Worm (Caenorhabditis elegans) whole organism, L4 larva: ENCODE measurements around the gene C38D4.7.

Source experiments
- F26F4.8 ChIP-seq: fragments of 200-800 bp; sonication (Bioruptor generic); conservative IDR thresholded peaks from 2 replicates; pipeline ENCODE4 v1.3.6; 2022; ENCODE audit warnings: missing genetic modification characterization, missing compliant biosample characterization
- F49E8.2 ChIP-seq: sonication (generic microtip); optimal IDR thresholded peaks from 2 replicates; lab custom pipeline; 2016; ENCODE audit warnings: missing compliant biosample characterization, mild to moderate bottlenecking, missing genetic modification characterization, borderline replicate concordance
- Y48G9A.11 ChIP-seq: fragments of 200-800 bp; sonication (Bioruptor generic); IDR thresholded peaks from 2 replicates; pipeline ENCODE4 v1.3.6; 2022; ENCODE audit warnings: missing genetic modification reagents, missing genetic modification characterization, missing compliant biosample characterization
- Y5F2A.4 ChIP-seq: fragments of 200-800 bp; sonication (Bioruptor generic); optimal IDR thresholded peaks from 2 replicates; lab custom pipeline; 2018; ENCODE audit warnings: mild to moderate bottlenecking, missing genetic modification characterization, missing compliant biosample characterization
- ZK546.5 ChIP-seq, 2 experiments: sonication (generic microtip); optimal IDR thresholded peaks; 2 replicates each; lab custom pipeline; 2017; ENCODE audit warnings: missing biosample characterization in 2 of 2, missing genetic modification characterization in 2 of 2
- aha-1 ChIP-seq: fragments of 150-350 bp; peaks from one replicate; lab custom pipeline; 2014; ENCODE audit warnings: missing biosample characterization, missing genetic modification characterization
- arid-1 ChIP-seq: fragments of 200-800 bp; sonication (Bioruptor generic); conservative IDR thresholded peaks from 2 replicates; pipeline ENCODE4 v1.3.6; 2022; ENCODE audit warnings: missing genetic modification reagents, missing genetic modification characterization, missing compliant biosample characterization
- attf-4 ChIP-seq: sonication (generic microtip); optimal IDR thresholded peaks from 3 replicates; lab custom pipeline; 2017; ENCODE audit warnings: missing biosample characterization, missing genetic modification characterization
- ceh-44 ChIP-seq: fragments of 200-800 bp; sonication (Bioruptor generic); IDR thresholded peaks from 2 replicates; pipeline ENCODE4 v1.3.6; 2022; ENCODE audit warnings: missing genetic modification reagents, missing genetic modification characterization, missing compliant biosample characterization
- ceh-62 ChIP-seq: sonication (generic microtip); optimal IDR thresholded peaks from 2 replicates; lab custom pipeline; 2017; ENCODE audit warnings: missing biosample characterization, missing genetic modification characterization
- ces-1 ChIP-seq: fragments of 150-350 bp; sonication (generic microtip); optimal IDR thresholded peaks from 4 replicates; lab custom pipeline; 2014; ENCODE audit warnings: missing biosample characterization, missing genetic modification reagents, missing genetic modification characterization
- cey-2 ChIP-seq: sonication (generic microtip); optimal IDR thresholded peaks from 3 replicates; lab custom pipeline; 2017; ENCODE audit warnings: missing genetic modification characterization, mild to moderate bottlenecking, missing compliant biosample characterization, antibody characterized with exemption, borderline replicate concordance; ENCODE audit not compliant: insufficient read depth
- daf-16 ChIP-seq, 3 experiments: sonication (generic microtip); optimal IDR thresholded peaks; 2 replicates each; lab custom pipeline; 2016 to 2017; ENCODE audit warnings: missing genetic modification characterization in 3 of 3, missing genetic modification reagents in 3 of 3, mild to moderate bottlenecking in 2 of 3, missing compliant biosample characterization in 2 of 3, missing biosample characterization in 1 of 3, moderate library complexity in 1 of 3
- dpl-1 ChIP-seq: fragments of 150-350 bp; optimal IDR thresholded peaks from 2 replicates; lab custom pipeline; 2014; ENCODE audit warnings: missing biosample characterization, missing genetic modification reagents, missing genetic modification characterization
- egl-27 ChIP-seq: sonication (generic microtip); optimal IDR thresholded peaks from 3 replicates; lab custom pipeline; 2017; ENCODE audit warnings: missing biosample characterization, missing genetic modification reagents, missing genetic modification characterization
- egl-43 ChIP-seq: fragments of 200-800 bp; sonication (Bioruptor generic); IDR thresholded peaks from 2 replicates; pipeline ENCODE4 v1.3.6; 2022; ENCODE audit warnings: missing genetic modification reagents, missing genetic modification characterization, missing compliant biosample characterization
- fos-1 ChIP-seq: fragments of 150-350 bp; optimal IDR thresholded peaks from 2 replicates; lab custom pipeline; 2014; ENCODE audit warnings: missing biosample characterization, missing genetic modification characterization
- hlh-11 ChIP-seq: fragments of 200-800 bp; sonication (Bioruptor generic); optimal IDR thresholded peaks from 2 replicates; lab custom pipeline; 2018; ENCODE audit warnings: mild to moderate bottlenecking, missing genetic modification characterization, missing compliant biosample characterization
- hlh-30 ChIP-seq: sonication (generic microtip); optimal IDR thresholded peaks from 2 replicates; lab custom pipeline; 2017; ENCODE audit warnings: antibody characterized with exemption, mild to moderate bottlenecking, missing genetic modification characterization, missing compliant biosample characterization; ENCODE audit not compliant: insufficient read depth
- lin-13 ChIP-seq: fragments of 150-350 bp; optimal IDR thresholded peaks from 2 replicates; lab custom pipeline; 2014; ENCODE audit warnings: missing biosample characterization, missing genetic modification reagents, missing genetic modification characterization
- lin-15B ChIP-seq: fragments of 150-350 bp; sonication (generic microtip); optimal IDR thresholded peaks from 3 replicates; lab custom pipeline; 2014; ENCODE audit warnings: missing biosample characterization, missing genetic modification characterization
- lin-29 ChIP-seq: fragments of 200-800 bp; sonication (Bioruptor generic); IDR thresholded peaks from 2 replicates; pipeline ENCODE4 v1.3.6; 2022; ENCODE audit warnings: missing genetic modification reagents, missing genetic modification characterization, missing compliant biosample characterization
- lir-3 ChIP-seq: sonication (generic microtip); optimal IDR thresholded peaks from 2 replicates; lab custom pipeline; 2016; ENCODE audit warnings: mild to moderate bottlenecking, missing genetic modification characterization, missing compliant biosample characterization
- mxl-2 ChIP-seq: fragments of 200-800 bp; sonication (Bioruptor generic); conservative IDR thresholded peaks from 2 replicates; pipeline ENCODE4 v1.3.6; 2022; ENCODE audit warnings: missing genetic modification reagents, missing genetic modification characterization, missing compliant biosample characterization
- mxl-3 ChIP-seq: fragments of 200-800 bp; sonication (Bioruptor generic); optimal IDR thresholded peaks from 2 replicates; lab custom pipeline; 2018; ENCODE audit warnings: mild to moderate bottlenecking, missing genetic modification characterization, missing compliant biosample characterization
- nhr-10 ChIP-seq: fragments of 150-350 bp; optimal IDR thresholded peaks from 2 replicates; lab custom pipeline; 2014; ENCODE audit warnings: missing biosample characterization, missing genetic modification characterization
- nhr-28 ChIP-seq: fragments of 150-350 bp; optimal IDR thresholded peaks from 2 replicates; lab custom pipeline; 2014; ENCODE audit warnings: missing biosample characterization, missing genetic modification characterization
- nhr-41 ChIP-seq: fragments of 200-800 bp; sonication (Bioruptor generic); IDR thresholded peaks from 2 replicates; pipeline ENCODE4 v1.3.6; 2022; ENCODE audit warnings: missing genetic modification reagents, missing genetic modification characterization, missing compliant biosample characterization
- nhr-48 ChIP-seq: sonication (generic microtip); optimal IDR thresholded peaks from 2 replicates; lab custom pipeline; 2016; ENCODE audit warnings: mild to moderate bottlenecking, missing genetic modification characterization, missing compliant biosample characterization
- nhr-6 ChIP-seq: fragments of 150-350 bp; optimal IDR thresholded peaks from 2 replicates; lab custom pipeline; 2014; ENCODE audit warnings: missing biosample characterization, missing genetic modification characterization
- nhr-77 ChIP-seq: fragments of 150-350 bp; optimal IDR thresholded peaks from 2 replicates; lab custom pipeline; 2014; ENCODE audit warnings: missing biosample characterization, missing genetic modification characterization
- pqm-1 ChIP-seq: sonication (generic microtip); optimal IDR thresholded peaks from 2 replicates; lab custom pipeline; 2017; ENCODE audit warnings: missing biosample characterization, missing genetic modification characterization
- saeg-2 ChIP-seq: fragments of 200-800 bp; sonication (Bioruptor generic); IDR thresholded peaks from 2 replicates; pipeline ENCODE4 v1.3.6; 2022; ENCODE audit warnings: missing genetic modification reagents, missing genetic modification characterization, missing compliant biosample characterization
- set-16 ChIP-seq: fragments of 200-800 bp; sonication (Bioruptor generic); IDR thresholded peaks from 2 replicates; pipeline ENCODE4 v1.3.6; 2022; ENCODE audit warnings: missing genetic modification reagents, missing genetic modification characterization, missing compliant biosample characterization
- skn-1 ChIP-seq: fragments of 150-350 bp; optimal IDR thresholded peaks from 2 replicates; lab custom pipeline; 2014; ENCODE audit warnings: missing biosample characterization, missing genetic modification characterization
- unc-62 ChIP-seq, 3 experiments: fragments of 150-350 bp in 1 of 3; sonication (generic microtip); optimal IDR thresholded peaks in 2 of 3; peaks in 1 of 3; 1 replicate in 1 of 3; 2 replicates in 2 of 3; lab custom pipeline; 2014 to 2017; ENCODE audit warnings: missing biosample characterization in 3 of 3, missing genetic modification characterization in 3 of 3, missing genetic modification reagents in 3 of 3, missing genotype in 1 of 3
- vab-7 ChIP-seq: fragments of 200-800 bp; sonication (Bioruptor generic); IDR thresholded peaks from 2 replicates; pipeline ENCODE4 v1.3.6; 2022; ENCODE audit warnings: missing genetic modification reagents, missing genetic modification characterization, missing compliant biosample characterization
- ztf-11 ChIP-seq: fragments of 150-350 bp; optimal IDR thresholded peaks from 2 replicates; lab custom pipeline; 2014; ENCODE audit warnings: missing biosample characterization, missing genetic modification characterization

C38D4.7 gene

ce11 chrIII:4779855-4780254 is 31.2 kb downstream of the C38D4.7 start, which contains the start of gene B0393.9 (continued):
- TF ChIP-seq cey-2 (tag; lab: Kevin White, UChicago): no peak
- peak; percentile 30 for TF ChIP-seq hlh-11 (tag; lab: Kevin White, UChicago)
- TF ChIP-seq pqm-1 (tag; lab: Kevin White, UChicago): peak; percentile 12
- no peak for TF ChIP-seq lin-15B (tag; lab: Kevin White, UChicago)
- TF ChIP-seq F49E8.2 (tag; lab: Kevin White, UChicago): no peak
- TF ChIP-seq ces-1 (GFP tag; lab: Kevin White, UChicago): no peak
- no peak for TF ChIP-seq nhr-48 (tag; lab: Kevin White, UChicago)
- no peak for TF ChIP-seq nhr-6 (tag; lab: Kevin White, UChicago)
- TF ChIP-seq set-16: no peak
- TF ChIP-seq, all 104 proteins: peak for 5

DNA sequence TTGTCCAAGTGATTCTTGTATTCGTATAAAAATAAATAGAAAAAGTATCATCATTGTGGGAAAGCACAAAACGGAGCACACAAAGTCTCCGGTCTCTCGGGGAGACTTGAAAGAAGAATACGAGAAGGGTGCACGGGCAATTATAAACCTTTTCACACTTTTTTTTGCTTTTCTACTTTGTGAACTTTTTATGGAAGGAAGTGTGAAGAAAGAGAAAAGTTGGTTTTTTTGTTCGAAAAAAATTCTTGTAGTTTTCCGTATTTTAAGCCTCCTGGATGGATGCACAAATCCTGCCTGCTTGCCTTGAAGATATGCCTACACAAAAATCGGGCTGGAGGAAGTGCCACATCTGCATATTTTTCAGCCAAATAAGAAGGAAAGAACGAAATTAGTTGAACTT is 33.1 kb downstream of the C38D4.7 start, which contains the start of gene B0393.7:
TSS of gene B0393.7 (minus strand) at position 101 of the 400 bp plus-strand sequence.
- peak; percentile 88 for TF ChIP-seq aha-1 (tag; lab: Kevin White, UChicago)
- no peak for TF ChIP-seq nhr-28 (tag; lab: Kevin White, UChicago)
- TF ChIP-seq skn-1: no peak
- no peak for TF ChIP-seq nhr-10
- no peak for TF ChIP-seq attf-4 (tag; lab: Kevin White, UChicago)
- no peak for TF ChIP-seq daf-16 (GFP tag; optimal IDR thresholded peaks at IDR 0.05; lab: Kevin White, UChicago)
- peak; percentile 17 for TF ChIP-seq daf-16 (tag; optimal IDR thresholded peaks at IDR 0.05; lab: Kevin White, UChicago)
- TF ChIP-seq egl-43 (GFP tag; lab: Robert Waterston, UW): no peak
- no peak for TF ChIP-seq Y5F2A.4 (GFP tag; lab: Kevin White, UChicago)
- no peak for TF ChIP-seq vab-7
- no peak for TF ChIP-seq ztf-11 (tag; lab: Kevin White, UChicago)
- TF ChIP-seq Y48G9A.11 (GFP tag; lab: Robert Waterston, UW): no peak
- no peak for TF ChIP-seq egl-27 (tag; lab: Kevin White, UChicago)
- no peak for TF ChIP-seq nhr-41

ce11 chrIII:4767869-4768645 is 43.0 kb downstream of the C38D4.7 start:
- peak; percentile 96 for TF ChIP-seq aha-1 (tag; lab: Kevin White, UChicago)
- no peak for TF ChIP-seq dpl-1

- no peak for TF ChIP-seq cey-2 (tag; lab: Kevin White, UChicago)
- no peak for TF ChIP-seq ceh-62
- TF ChIP-seq hlh-30 (tag; lab: Kevin White, UChicago): no peak
- no peak for TF ChIP-seq fos-1 (tag; lab: Kevin White, UChicago)
- no peak for TF ChIP-seq nhr-48 (tag; lab: Kevin White, UChicago)
- TF ChIP-seq unc-62 (GFP tag; optimal IDR thresholded peaks at IDR 0.05 in 1 of 2; lab: Kevin White, UChicago): peak in 1 of 2 experiments; percentile 75
- no peak for TF ChIP-seq unc-62 (tag; optimal IDR thresholded peaks at IDR 0.05; lab: Kevin White, UChicago)
- TF ChIP-seq mxl-3 (GFP tag; lab: Kevin White, UChicago): peak; percentile 9
- TF ChIP-seq nhr-77 (tag; lab: Kevin White, UChicago): no peak
- no peak for TF ChIP-seq ZK546.5 (tag; optimal IDR thresholded peaks at IDR 0.05; lab: Kevin White, UChicago)
- no peak for TF ChIP-seq mxl-2 (GFP tag; lab: Robert Waterston, UW)
- no peak for TF ChIP-seq lir-3 (tag; lab: Kevin White, UChicago)
- no peak for TF ChIP-seq lin-13 (GFP tag; lab: Kevin White, UChicago)
- TF ChIP-seq nhr-28 (tag; lab: Kevin White, UChicago): peak; percentile 47
- no peak for TF ChIP-seq arid-1
- TF ChIP-seq saeg-2 (GFP tag; lab: Robert Waterston, UW): no peak
- no peak for TF ChIP-seq ceh-44 (GFP tag; lab: Robert Waterston, UW)
- no peak for TF ChIP-seq F26F4.8 (GFP tag; lab: Robert Waterston, UW)
- no peak for TF ChIP-seq lin-29 (GFP tag; lab: Robert Waterston, UW)
Measured at ce11 chrIII:4766842-4767241, 44.3 kb downstream of the C38D4.7 start.
